Fruit fly (Drosophila melanogaster) whole organism, prepupa: ENCODE measurements around the gene Lk.

Experiments
- CG16779 ChIP-seq: fragments of 200-800 bp; sonication (Bioruptor generic); optimal IDR thresholded peaks from 3 replicates; lab custom pipeline; 2017; ENCODE audit warnings: missing biosample characterization, mild to moderate bottlenecking, missing genetic modification characterization
- CG3032 ChIP-seq: fragments of 200-800 bp; optimal IDR thresholded peaks from 2 replicates; lab custom pipeline; 2019; ENCODE audit warnings: missing biosample characterization, mild to moderate bottlenecking, missing genetic modification characterization, moderate library complexity
- CG7368 ChIP-seq: fragments of 200-800 bp; sonication (Bioruptor generic); optimal IDR thresholded peaks from 3 replicates; lab custom pipeline; 2016; ENCODE audit warnings: missing biosample characterization, missing genetic modification characterization
- CG8119 ChIP-seq: fragments of 200-800 bp; sonication (Bioruptor generic); IDR thresholded peaks from 3 replicates; pipeline ENCODE4 v1.3.6; 2022; ENCODE audit warnings: missing biosample characterization, missing genetic modification characterization
- CG9139 ChIP-seq: fragments of 200-800 bp; sonication (Bioruptor generic); optimal IDR thresholded peaks from 3 replicates; lab custom pipeline; 2017; ENCODE audit warnings: missing biosample characterization, mild to moderate bottlenecking, missing genetic modification characterization
- Hr39 ChIP-seq: fragments of 200-800 bp; sonication (Bioruptor generic); optimal IDR thresholded peaks from 2 replicates; lab custom pipeline; 2016; ENCODE audit warnings: missing biosample characterization, missing genetic modification characterization
- Lpt ChIP-seq: fragments of 200-800 bp; sonication (Bioruptor generic); optimal IDR thresholded peaks from 3 replicates; lab custom pipeline; 2016; ENCODE audit warnings: missing biosample characterization, missing genetic modification characterization
- OdsH ChIP-seq: fragments of 200-800 bp; sonication (Bioruptor generic); optimal IDR thresholded peaks from 3 replicates; lab custom pipeline; 2016; ENCODE audit warnings: missing biosample characterization, missing genetic modification characterization
- svp ChIP-seq: fragments of 200-800 bp; sonication (Bioruptor generic); peaks from one replicate; lab custom pipeline; 2016; ENCODE audit warnings: missing biosample characterization, missing genetic modification characterization

DNA sequence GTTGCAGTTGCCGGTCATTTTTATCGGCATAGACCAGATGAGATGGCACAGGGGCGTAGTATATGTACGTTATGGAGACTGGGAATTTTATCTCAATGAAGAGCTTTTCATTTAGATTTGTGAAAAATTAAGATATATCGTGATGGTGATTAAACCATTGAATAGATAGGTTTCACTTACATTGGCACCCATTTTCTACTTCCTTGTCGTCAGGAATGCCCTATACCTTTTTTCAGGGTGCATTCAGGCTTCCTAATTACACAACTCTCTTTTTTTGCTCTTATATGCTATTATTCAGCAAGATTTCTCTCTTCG, 7.7 kb downstream of the Lk start:
- TF ChIP-seq CG7368 (peak; percentile 93), Hr39 (GFP tag; lab: Kevin White, UChicago) (peak; percentile 54), CG8119 (GFP tag; lab: Robert Waterston, UW) (peak; percentile 94), CG3032 (tag; lab: Kevin White, UChicago) (peak; percentile 94), CG16779 (tag; lab: Kevin White, UChicago) (peak; percentile 95), svp (peak; percentile 65), Lpt (GFP tag; lab: Kevin White, UChicago) (peak; percentile 95), CG9139 (peak; percentile 95), OdsH (GFP tag; lab: Kevin White, UChicago) (peak; percentile 96)
